Worm (Caenorhabditis elegans): ENCODE results near the gene K04F1.8.

The K04F1.8 gene

ce11 chrV:1710909-1711308 lies 43.9 kb downstream of the K04F1.8 start, which contains the start of gene srw-100:
Gene srw-100 (plus strand): TSS chrV:1711209.
- TF ChIP-seq ceh-28 (tag; optimal IDR thresholded peaks at IDR 0.05), result no peak
- no peak for TF ChIP-seq pqm-1 (tag; optimal IDR thresholded peaks at IDR 0.05)
- TF ChIP-seq elt-3 (tag; optimal IDR thresholded peaks at IDR 0.05), result no peak
- no peak for TF ChIP-seq mdl-1 (tag; optimal IDR thresholded peaks at IDR 0.05)
- TF ChIP-seq nhr-67 (tag; optimal IDR thresholded peaks at IDR 0.05), result no peak
- TF ChIP-seq nhr-43 (tag; optimal IDR thresholded peaks at IDR 0.05; ENCODE audit: poor library complexity, severe bottlenecking), result no peak
- TF ChIP-seq ztf-11 (tag; optimal IDR thresholded peaks at IDR 0.05), result no peak
- no peak for TF ChIP-seq unc-39 (tag; optimal IDR thresholded peaks at IDR 0.05)
- TF ChIP-seq eor-1 (tag; optimal IDR thresholded peaks at IDR 0.05), result no peak
- TF ChIP-seq skn-1 (tag; optimal IDR thresholded peaks at IDR 0.05), result no peak
- no peak for TF ChIP-seq nhr-12 (tag; optimal IDR thresholded peaks at IDR 0.05)
- no peak for TF ChIP-seq fkh-2 (tag; optimal IDR thresholded peaks at IDR 0.05)
- TF ChIP-seq egl-27 (tag; optimal IDR thresholded peaks at IDR 0.05), result no peak
- TF ChIP-seq aly-2 (tag; optimal IDR thresholded peaks at IDR 0.05), result no peak

ce11 chrV:1716892-1717291 lies 49.9 kb downstream of the K04F1.8 start, which contains the start of gene srw-103:
Gene srw-103 (plus strand): TSS chrV:1717192.
- TF ChIP-seq lin-15B (tag; optimal IDR thresholded peaks at IDR 0.05) (no peak), hmg-11 (tag; optimal IDR thresholded peaks at IDR 0.05) (no peak), R02D3.7 (tag; optimal IDR thresholded peaks at IDR 0.05) (no peak), unc-39 (tag; optimal IDR thresholded peaks at IDR 0.05) (no peak), nhr-43 (tag; optimal IDR thresholded peaks at IDR 0.05; ENCODE audit: poor library complexity, severe bottlenecking) (no peak), fkh-10 (GFP tag; optimal IDR thresholded peaks at IDR 0.05) (no peak), elt-2 (tag; optimal IDR thresholded peaks at IDR 0.05) (no peak), egl-5 (tag; optimal IDR thresholded peaks at IDR 0.05) (no peak), eor-1 (tag; optimal IDR thresholded peaks at IDR 0.05) (no peak)

Data from whole organism, L3 larva.